Fruit fly (Drosophila melanogaster) whole organism, prepupa: ENCODE data around the gene CG5892.

Source experiments
- CG1621 ChIP-seq: fragments of 200-800 bp; sonication (Bioruptor generic); optimal IDR thresholded peaks from 3 replicates; lab custom pipeline; 2018; ENCODE audit warnings: missing biosample characterization, mild to moderate bottlenecking, missing genetic modification characterization
- CG16779 ChIP-seq: fragments of 200-800 bp; sonication (Bioruptor generic); optimal IDR thresholded peaks from 3 replicates; lab custom pipeline; 2017; ENCODE audit warnings: missing biosample characterization, mild to moderate bottlenecking, missing genetic modification characterization
- CG4318 ChIP-seq: fragments of 200-800 bp; sonication (Bioruptor generic); optimal IDR thresholded peaks from 3 replicates; lab custom pipeline; 2017; ENCODE audit warnings: missing biosample characterization, mild to moderate bottlenecking, missing genetic modification characterization
- CG6854 ChIP-seq: fragments of 200-800 bp; sonication (Bioruptor generic); optimal IDR thresholded peaks from 2 replicates; lab custom pipeline; 2017; ENCODE audit warnings: missing biosample characterization, mild to moderate bottlenecking, missing genetic modification characterization
- Eip78C ChIP-seq: fragments of 200-800 bp; sonication (Bioruptor generic); peaks from one replicate; lab custom pipeline; 2016; ENCODE audit warnings: missing biosample characterization, missing genetic modification characterization
- Lpt ChIP-seq: fragments of 200-800 bp; sonication (Bioruptor generic); optimal IDR thresholded peaks from 3 replicates; lab custom pipeline; 2016; ENCODE audit warnings: missing biosample characterization, missing genetic modification characterization
- Met ChIP-seq: fragments of 200-800 bp; sonication (Bioruptor generic); optimal IDR thresholded peaks from 3 replicates; lab custom pipeline; 2016; ENCODE audit warnings: missing biosample characterization, missing genetic modification characterization

Gene CG5892

DNA sequence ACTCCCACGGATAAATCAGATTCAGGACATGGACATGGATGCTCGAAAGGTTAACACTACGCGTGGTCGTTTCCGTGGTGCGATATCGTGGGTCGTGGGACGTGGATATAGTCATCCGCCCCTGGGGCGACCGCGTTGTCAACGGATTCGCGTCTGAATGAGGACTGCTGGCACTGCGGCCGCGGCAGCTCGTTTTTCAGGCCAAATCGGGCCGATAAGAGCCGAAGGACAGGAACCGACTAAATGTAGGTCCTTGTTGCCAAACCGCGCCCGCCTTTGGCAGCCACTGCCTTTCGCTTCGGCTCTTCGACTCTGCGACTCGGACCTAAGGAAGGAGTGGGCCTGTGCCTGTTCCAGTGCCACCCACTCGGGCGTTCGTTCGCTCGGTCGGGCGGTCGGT, 51.4 kb downstream of the CG5892 start, which contains the start of gene SIFaR (continued):
- TF ChIP-seq CG1621 (no peak), CG16779 (tag; lab: Kevin White, UChicago) (no peak), Lpt (GFP tag; lab: Kevin White, UChicago) (no peak), Eip78C (no peak)

DNA sequence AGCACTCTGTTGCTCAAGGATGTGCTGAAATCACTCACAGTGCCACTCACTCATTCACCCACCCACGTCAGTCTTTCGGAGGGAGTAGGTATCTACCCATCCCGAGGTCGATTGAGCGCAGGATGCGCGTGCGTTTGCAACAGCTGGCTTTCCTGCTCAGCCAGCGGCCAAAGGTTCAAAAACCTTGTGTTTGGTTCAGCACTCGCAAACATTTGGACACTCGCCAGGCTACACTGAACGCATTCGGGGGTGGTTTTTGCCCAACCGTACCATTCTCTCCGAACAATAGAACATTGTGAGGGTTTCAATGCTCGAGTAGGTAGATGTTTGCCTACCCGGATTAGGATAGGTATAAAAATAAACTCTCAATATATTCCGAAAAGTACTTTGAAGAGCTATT, 52.6 kb downstream of the CG5892 start:
- no peak for TF ChIP-seq Met (GFP tag; lab: Kevin White, UChicago)
- no peak for TF ChIP-seq CG4318 (GFP tag; lab: Kevin White, UChicago)
- peak; percentile 62 for TF ChIP-seq Eip78C
- TF ChIP-seq CG6854, result no peak
